Worm (Caenorhabditis elegans) whole organism, L2 larva: ENCODE results near the gene H12D21.10.

Experiments
- elt-1 ChIP-seq: fragments of 150-350 bp; optimal IDR thresholded peaks from 2 replicates; lab custom pipeline; 2014; ENCODE audit warnings: missing biosample characterization, missing genetic modification characterization
- nhr-237 ChIP-seq: fragments of 150-350 bp; optimal IDR thresholded peaks from 2 replicates; lab custom pipeline; 2014; ENCODE audit warnings: missing biosample characterization, missing genetic modification characterization

DNA sequence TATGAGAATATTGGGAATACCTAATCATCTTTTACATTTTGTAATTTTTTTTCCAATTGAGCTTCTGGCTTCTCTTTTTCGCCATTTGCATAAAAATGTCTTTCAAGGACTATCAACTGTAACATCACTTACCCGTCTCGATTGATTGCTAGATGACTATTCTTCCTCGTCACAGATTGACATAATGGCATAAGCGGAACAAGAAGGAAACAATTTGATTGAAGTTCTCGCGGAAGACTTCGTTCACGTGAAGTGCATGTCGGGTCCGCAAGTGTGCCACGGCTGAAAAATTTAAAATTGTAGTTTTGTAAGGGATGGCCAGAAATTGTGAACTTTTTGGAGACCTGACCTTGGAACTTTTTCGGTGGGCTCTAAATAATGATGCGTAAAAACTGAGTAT lies 45.9 kb upstream of the H12D21.10 start:
- no peak for TF ChIP-seq elt-1 (tag; lab: Kevin White, UChicago)
- no peak for TF ChIP-seq nhr-237 (tag; lab: Kevin White, UChicago)
